Worm (Caenorhabditis elegans): ENCODE results near the gene rnp-3.
"Not testable (repeated sequence)": the region's sequence is repeated elsewhere in the genome, so short reads cannot be mapped to it uniquely, and the experiment has no call there.

Gene rnp-3

DNA sequence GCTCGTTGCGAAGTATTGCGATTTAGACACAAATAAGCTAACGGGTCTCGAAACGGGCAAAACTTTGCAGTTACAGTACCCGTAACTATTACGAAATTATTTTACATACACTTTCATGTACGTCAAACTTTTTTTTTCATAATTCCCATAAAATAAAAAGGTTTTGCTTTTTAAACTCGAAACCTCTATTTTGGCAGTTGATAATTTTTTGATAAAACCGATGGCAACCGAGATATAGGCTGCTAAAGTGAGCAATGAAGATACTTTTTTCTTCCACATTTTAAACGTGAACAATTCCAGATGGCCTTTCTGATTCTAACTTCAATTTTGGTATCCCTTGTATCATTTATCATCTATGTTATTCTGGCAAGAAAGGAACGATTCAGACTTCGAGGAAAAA is 23.3 kb downstream of the rnp-3 start, which contains the start of gene cyp-25A6:
cyp-25A6 (plus strand) TSS at position 301 of the 400 bp plus-strand sequence.
- not testable (repeated sequence) for TF ChIP-seq ceh-36 (tag; optimal IDR thresholded peaks at IDR 0.05); pes-1 (GFP tag; IDR thresholded peaks at IDR 0.05); hnd-1 (tag; optimal IDR thresholded peaks at IDR 0.05)

DNA sequence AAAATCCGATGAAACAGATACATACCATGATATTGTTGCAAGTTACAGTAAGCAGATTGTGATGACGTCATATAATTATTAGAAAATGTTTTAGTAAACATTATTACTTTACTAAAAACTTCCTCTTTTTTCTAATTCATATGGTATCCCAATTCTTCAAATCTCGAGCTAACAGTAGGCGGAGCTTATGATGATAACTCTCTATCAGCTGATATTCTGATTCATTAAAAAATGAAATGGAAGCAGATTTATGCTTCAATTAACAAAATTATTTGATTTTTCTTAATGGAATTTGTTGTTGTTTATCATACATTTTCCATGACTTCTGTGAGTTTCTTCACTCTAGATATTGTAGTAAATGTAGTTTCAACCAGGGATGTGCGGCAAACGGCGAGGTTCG is 30.4 kb downstream of the rnp-3 start, which contains the start of gene pax-2:
pax-2 (minus strand) TSS at position 101 of the 400 bp plus-strand sequence.
- TF ChIP-seq hmg-4 (GFP tag; optimal IDR thresholded peaks at IDR 0.05) (no peak), ceh-36 (tag; optimal IDR thresholded peaks at IDR 0.05) (no peak), sea-1 (GFP tag; conservative IDR thresholded peaks at IDR 0.05) (no peak), tbx-37 (GFP tag; conservative IDR thresholded peaks at IDR 0.05) (no peak), ceh-13 (GFP tag; optimal IDR thresholded peaks at IDR 0.05) (no peak), ama-1 (optimal IDR thresholded peaks at IDR 0.05) (no peak), ets-7 (tag; optimal IDR thresholded peaks at IDR 0.05) (no peak), tra-4 (tag; optimal IDR thresholded peaks at IDR 0.05) (no peak), B0310.2 (tag; optimal IDR thresholded peaks at IDR 0.05) (no peak), scrt-1 (GFP tag; IDR thresholded peaks at IDR 0.05) (no peak), aly-1 (tag; optimal IDR thresholded peaks at IDR 0.05) (no peak), hmbx-1 (tag; optimal IDR thresholded peaks at IDR 0.05) (no peak), F13C5.2 (tag; optimal IDR thresholded peaks at IDR 0.05) (no peak), tbx-11 (GFP tag; IDR thresholded peaks at IDR 0.05) (no peak), hnd-1 (tag; optimal IDR thresholded peaks at IDR 0.05) (no peak), flt-1 (GFP tag; IDR thresholded peaks at IDR 0.05) (no peak), pes-1 (GFP tag; IDR thresholded peaks at IDR 0.05) (no peak)

DNA sequence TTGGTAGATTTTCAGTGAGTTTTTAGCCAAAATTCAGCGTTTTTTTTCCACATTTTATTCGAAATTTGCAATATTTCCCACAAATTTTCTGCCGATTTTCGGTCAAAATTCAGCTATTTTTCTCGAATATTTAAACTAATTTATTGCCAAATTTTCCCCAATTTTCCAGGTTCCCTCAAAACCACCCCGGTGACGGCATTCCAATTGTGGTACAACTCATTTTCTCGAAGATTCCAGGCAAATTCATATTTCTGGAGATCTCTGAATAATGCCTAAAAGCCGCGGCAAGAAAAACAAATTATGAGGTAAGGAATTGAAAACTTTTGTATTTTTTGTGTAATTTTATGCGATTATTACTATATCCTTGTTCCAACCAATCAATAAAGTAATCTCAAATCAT is 33.2 kb downstream of the rnp-3 start, which contains the start of gene osgn-1:
osgn-1 (plus strand) TSS at position 301 of the 400 bp plus-strand sequence.
- TF ChIP-seq flt-1 (GFP tag; IDR thresholded peaks at IDR 0.05) (no peak), ceh-36 (tag; optimal IDR thresholded peaks at IDR 0.05) (no peak), scrt-1 (GFP tag; IDR thresholded peaks at IDR 0.05) (no peak), ceh-13 (GFP tag; optimal IDR thresholded peaks at IDR 0.05) (no peak), tbx-37 (GFP tag; conservative IDR thresholded peaks at IDR 0.05) (no peak), tra-4 (tag; optimal IDR thresholded peaks at IDR 0.05) (no peak), ets-7 (tag; optimal IDR thresholded peaks at IDR 0.05) (no peak), pes-1 (GFP tag; IDR thresholded peaks at IDR 0.05) (no peak), B0310.2 (tag; optimal IDR thresholded peaks at IDR 0.05) (no peak)

DNA sequence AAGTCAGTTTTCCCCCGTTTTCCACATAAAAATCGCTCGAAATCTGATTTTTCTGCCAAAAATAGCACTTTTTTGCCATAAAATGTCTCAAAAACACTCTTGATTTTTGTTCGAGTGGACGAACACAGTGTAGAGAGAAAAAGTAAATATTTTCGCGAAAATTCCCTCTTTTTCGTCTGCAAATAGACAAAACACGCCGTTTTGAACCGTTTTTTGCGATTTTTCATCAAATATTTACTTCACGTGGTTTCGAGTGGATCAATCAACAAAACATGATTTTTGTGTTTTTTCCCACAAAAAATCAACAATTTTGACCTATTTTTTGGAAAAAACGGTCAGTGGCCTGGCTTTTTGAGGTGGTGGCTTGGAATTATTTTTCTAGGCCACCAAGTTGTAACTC is 35.2 kb downstream of the rnp-3 start:
- no peak for TF ChIP-seq sea-1 (GFP tag; conservative IDR thresholded peaks at IDR 0.05)
- no peak for TF ChIP-seq flt-1 (GFP tag; IDR thresholded peaks at IDR 0.05)
- TF ChIP-seq ceh-13 (GFP tag; optimal IDR thresholded peaks at IDR 0.05), result no peak
- TF ChIP-seq ceh-36 (tag; optimal IDR thresholded peaks at IDR 0.05), result no peak
- no peak for TF ChIP-seq ama-1 (optimal IDR thresholded peaks at IDR 0.05)
- TF ChIP-seq hmg-4 (GFP tag; optimal IDR thresholded peaks at IDR 0.05), result no peak
- no peak for TF ChIP-seq B0310.2 (tag; optimal IDR thresholded peaks at IDR 0.05)
- no peak for TF ChIP-seq scrt-1 (GFP tag; IDR thresholded peaks at IDR 0.05)
- no peak for TF ChIP-seq tra-4 (tag; optimal IDR thresholded peaks at IDR 0.05)
- no peak for TF ChIP-seq tbx-11 (GFP tag; IDR thresholded peaks at IDR 0.05)
- no peak for TF ChIP-seq hmbx-1 (tag; optimal IDR thresholded peaks at IDR 0.05)
- TF ChIP-seq hnd-1 (tag; optimal IDR thresholded peaks at IDR 0.05), result no peak
- TF ChIP-seq tbx-37 (GFP tag; conservative IDR thresholded peaks at IDR 0.05), result no peak
- TF ChIP-seq F13C5.2 (tag; optimal IDR thresholded peaks at IDR 0.05), result no peak
- no peak for TF ChIP-seq pes-1 (GFP tag; IDR thresholded peaks at IDR 0.05)
- TF ChIP-seq ets-7 (tag; optimal IDR thresholded peaks at IDR 0.05), result no peak
- TF ChIP-seq aly-1 (tag; optimal IDR thresholded peaks at IDR 0.05), result no peak

DNA sequence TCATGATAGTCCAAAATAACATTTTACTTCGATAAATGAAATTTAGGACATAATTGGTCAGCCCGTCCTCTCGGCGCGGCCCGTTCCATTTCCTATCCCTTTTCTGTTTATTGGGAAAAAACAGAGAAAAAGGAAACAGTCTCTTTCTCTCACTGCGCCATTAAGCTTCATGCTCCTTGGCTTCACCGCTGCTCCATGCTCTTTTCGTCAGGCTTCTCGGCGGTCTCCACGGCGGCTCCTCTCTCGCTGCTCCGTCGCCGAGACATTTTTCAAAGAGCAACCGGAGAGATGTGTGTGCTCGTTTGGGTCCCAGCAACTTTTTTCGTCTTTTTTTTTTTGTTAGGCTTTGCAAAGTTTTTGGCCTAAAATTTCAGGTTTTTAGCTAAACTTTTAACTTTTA is 37.0 kb downstream of the rnp-3 start:
- TF ChIP-seq ets-7 (tag; optimal IDR thresholded peaks at IDR 0.05) (no peak), scrt-1 (GFP tag; IDR thresholded peaks at IDR 0.05) (no peak), aly-1 (tag; optimal IDR thresholded peaks at IDR 0.05) (no peak), ama-1 (optimal IDR thresholded peaks at IDR 0.05) (no peak), B0310.2 (tag; optimal IDR thresholded peaks at IDR 0.05) (no peak)

DNA sequence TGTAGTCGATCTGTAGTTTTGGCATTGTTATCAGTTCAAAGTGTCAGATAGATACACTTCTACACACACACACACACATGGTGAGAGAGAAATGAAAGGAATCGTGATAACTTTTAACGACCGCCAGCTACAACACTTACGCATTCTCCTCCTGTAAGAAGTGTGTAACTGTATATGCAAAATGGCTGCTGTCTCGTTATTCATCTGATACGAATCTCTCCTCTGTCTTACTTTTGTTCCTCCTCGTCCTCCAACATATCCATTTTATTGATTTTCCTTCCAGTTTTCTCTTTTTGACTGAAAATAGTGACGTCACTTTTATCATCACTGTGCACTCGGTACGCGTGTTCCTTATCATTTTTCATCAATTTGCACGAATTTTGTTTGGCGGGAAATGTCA is 38.8 kb downstream of the rnp-3 start:
- no peak for TF ChIP-seq B0310.2 (tag; optimal IDR thresholded peaks at IDR 0.05)
- no peak for TF ChIP-seq flt-1 (GFP tag; IDR thresholded peaks at IDR 0.05)
- no peak for TF ChIP-seq ama-1 (optimal IDR thresholded peaks at IDR 0.05)
- TF ChIP-seq sea-1 (GFP tag; conservative IDR thresholded peaks at IDR 0.05), result no peak

DNA sequence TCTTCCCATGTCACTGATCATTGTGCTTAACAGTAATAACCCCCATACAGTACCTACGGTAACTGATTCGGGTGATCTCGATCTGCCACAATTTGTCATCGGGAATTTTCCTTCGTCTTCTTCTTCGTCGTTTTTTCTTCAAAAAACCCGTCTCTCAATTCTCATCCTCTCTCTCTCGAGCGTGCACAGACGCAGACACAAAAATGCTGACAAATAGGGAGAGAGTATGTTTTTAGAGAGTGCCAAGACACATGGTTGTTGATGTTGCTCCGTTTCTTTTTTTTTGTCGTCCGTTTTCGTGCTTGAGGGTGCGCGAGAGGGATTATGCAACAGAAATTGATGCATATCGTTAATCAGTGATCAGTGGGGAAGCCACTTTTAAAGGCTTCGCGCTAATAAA is 41.5 kb downstream of the rnp-3 start:
- no peak for TF ChIP-seq ceh-36 (tag; optimal IDR thresholded peaks at IDR 0.05)
- no peak for TF ChIP-seq sea-1 (GFP tag; conservative IDR thresholded peaks at IDR 0.05)
- TF ChIP-seq hmg-4 (GFP tag; optimal IDR thresholded peaks at IDR 0.05), result no peak
- no peak for TF ChIP-seq ets-7 (tag; optimal IDR thresholded peaks at IDR 0.05)
- TF ChIP-seq flt-1 (GFP tag; IDR thresholded peaks at IDR 0.05), result no peak
- TF ChIP-seq tbx-37 (GFP tag; conservative IDR thresholded peaks at IDR 0.05), result no peak
- TF ChIP-seq aly-1 (tag; optimal IDR thresholded peaks at IDR 0.05), result no peak
- TF ChIP-seq B0310.2 (tag; optimal IDR thresholded peaks at IDR 0.05), result no peak
- TF ChIP-seq ceh-13 (GFP tag; optimal IDR thresholded peaks at IDR 0.05), result no peak
- no peak for TF ChIP-seq hnd-1 (tag; optimal IDR thresholded peaks at IDR 0.05)
- TF ChIP-seq tra-4 (tag; optimal IDR thresholded peaks at IDR 0.05), result no peak
- no peak for TF ChIP-seq ama-1 (optimal IDR thresholded peaks at IDR 0.05)
- no peak for TF ChIP-seq hmbx-1 (tag; optimal IDR thresholded peaks at IDR 0.05)
- no peak for TF ChIP-seq scrt-1 (GFP tag; IDR thresholded peaks at IDR 0.05)
- TF ChIP-seq pes-1 (GFP tag; IDR thresholded peaks at IDR 0.05), result no peak

Measured in whole organism, early embryonic.